Worm (Caenorhabditis elegans) whole organism, L3 larva: Measurements from ENCODE around the gene srh-28.

Experiments
- R02D3.7 ChIP-seq: fragments of 150-350 bp; optimal IDR thresholded peaks from 2 replicates; lab custom pipeline; 2014; ENCODE audit warnings: missing biosample characterization, missing genetic modification characterization
- aly-2 ChIP-seq: fragments of 150-350 bp; optimal IDR thresholded peaks from 2 replicates; lab custom pipeline; 2014; ENCODE audit warnings: missing biosample characterization, missing genetic modification characterization
- ama-1 ChIP-seq: fragments of 150-350 bp; optimal IDR thresholded peaks from 2 replicates; lab custom pipeline; 2018
- ceh-28 ChIP-seq: fragments of 150-350 bp; optimal IDR thresholded peaks from 2 replicates; lab custom pipeline; 2014; ENCODE audit warnings: missing biosample characterization, missing genetic modification reagents, missing genetic modification characterization
- daf-12 ChIP-seq: fragments of 150-350 bp; optimal IDR thresholded peaks from 2 replicates; lab custom pipeline; 2014; ENCODE audit warnings: missing biosample characterization, missing genetic modification reagents, missing genetic modification characterization
- egl-5 ChIP-seq: fragments of 150-350 bp; optimal IDR thresholded peaks from 2 replicates; lab custom pipeline; 2017; ENCODE audit warnings: missing biosample characterization, missing genetic modification reagents, missing genetic modification characterization, inconsistent platforms
- elt-1 ChIP-seq: fragments of 150-350 bp; optimal IDR thresholded peaks from 2 replicates; lab custom pipeline; 2014; ENCODE audit warnings: missing biosample characterization, missing genetic modification characterization
- elt-3 ChIP-seq, 3 experiments: fragments of 150-350 bp in 1 of 3; sonication (generic microtip) in 2 of 3; optimal IDR thresholded peaks; 2 replicates in 2 of 3; 4 replicates in 1 of 3; lab custom pipeline; 2014 to 2017; ENCODE audit warnings: missing biosample characterization in 3 of 3, missing genetic modification characterization in 3 of 3
- fkh-2 ChIP-seq: fragments of 150-350 bp; optimal IDR thresholded peaks from 2 replicates; lab custom pipeline; 2014; ENCODE audit warnings: missing biosample characterization, missing genetic modification reagents, missing genetic modification characterization
- fos-1 ChIP-seq: fragments of 150-350 bp; optimal IDR thresholded peaks from 2 replicates; lab custom pipeline; 2014; ENCODE audit warnings: missing biosample characterization, missing genetic modification characterization
- hmg-11 ChIP-seq: sonication (generic microtip); optimal IDR thresholded peaks from 2 replicates; lab custom pipeline; 2016; ENCODE audit warnings: missing genetic modification characterization, missing compliant biosample characterization
- jun-1 ChIP-seq: fragments of 150-350 bp; optimal IDR thresholded peaks from 2 replicates; lab custom pipeline; 2014; ENCODE audit warnings: missing biosample characterization, missing genetic modification reagents, missing genetic modification characterization
- lin-15B ChIP-seq: fragments of 150-350 bp; optimal IDR thresholded peaks from 2 replicates; lab custom pipeline; 2014; ENCODE audit warnings: missing biosample characterization, missing genetic modification characterization
- lin-39 ChIP-seq: fragments of 150-350 bp; optimal IDR thresholded peaks from 2 replicates; lab custom pipeline; 2018; ENCODE audit warnings: missing biosample characterization, missing genetic modification reagents, missing genetic modification characterization
- nfya-1 ChIP-seq: sonication (generic microtip); optimal IDR thresholded peaks from 2 replicates; lab custom pipeline; 2017; ENCODE audit warnings: missing genetic modification characterization, mild to moderate bottlenecking, missing compliant biosample characterization, antibody characterized with exemption, moderate library complexity; ENCODE audit not compliant: insufficient read depth
- nhr-11 ChIP-seq: fragments of 150-350 bp; optimal IDR thresholded peaks from 2 replicates; lab custom pipeline; 2014; ENCODE audit warnings: missing biosample characterization, missing genetic modification characterization
- nhr-12 ChIP-seq: fragments of 150-350 bp; optimal IDR thresholded peaks from 2 replicates; lab custom pipeline; 2014; ENCODE audit warnings: missing biosample characterization, missing genetic modification characterization
- nhr-23 ChIP-seq: fragments of 150-350 bp; optimal IDR thresholded peaks from 2 replicates; lab custom pipeline; 2014; ENCODE audit warnings: missing biosample characterization, missing genetic modification reagents, missing genetic modification characterization
- nhr-237 ChIP-seq: fragments of 150-350 bp; optimal IDR thresholded peaks from 2 replicates; lab custom pipeline; 2014; ENCODE audit warnings: missing biosample characterization, missing genetic modification characterization
- nhr-43 ChIP-seq: sonication (generic microtip); optimal IDR thresholded peaks from 2 replicates; lab custom pipeline; 2016; ENCODE audit warnings: mild to moderate bottlenecking, missing genetic modification characterization, missing compliant biosample characterization; ENCODE audit not compliant: poor library complexity, severe bottlenecking
- nhr-67 ChIP-seq: fragments of 150-350 bp; optimal IDR thresholded peaks from 2 replicates; lab custom pipeline; 2014; ENCODE audit warnings: missing biosample characterization, missing genetic modification characterization
- nhr-77 ChIP-seq: fragments of 150-350 bp; optimal IDR thresholded peaks from 2 replicates; lab custom pipeline; 2014; ENCODE audit warnings: missing biosample characterization, missing genetic modification characterization
- sea-2 ChIP-seq: fragments of 150-350 bp; sonication (generic microtip); optimal IDR thresholded peaks from 4 replicates; lab custom pipeline; 2014; ENCODE audit warnings: missing biosample characterization, missing genetic modification reagents, missing genetic modification characterization
- snpc-4 ChIP-seq: fragments of 150-350 bp; optimal IDR thresholded peaks from 2 replicates; lab custom pipeline; 2014; ENCODE audit warnings: missing biosample characterization, missing genetic modification characterization
- tbx-2 ChIP-seq: sonication (generic microtip); optimal IDR thresholded peaks from 2 replicates; lab custom pipeline; 2016; ENCODE audit warnings: mild to moderate bottlenecking, missing genetic modification characterization, missing compliant biosample characterization
- unc-39 ChIP-seq: sonication (generic microtip); optimal IDR thresholded peaks from 4 replicates; lab custom pipeline; 2017; ENCODE audit warnings: missing biosample characterization, missing genetic modification characterization

srh-28 gene

ce11 chrV:6727222-6727621 is 48.4 kb downstream of the srh-28 start, which contains the start of gene ZC487.1:
Gene ZC487.1 (plus strand): TSS chrV:6727522.
- TF ChIP-seq jun-1 (no peak), unc-39 (tag; lab: Kevin White, UChicago) (no peak), tbx-2 (no peak), hmg-11 (tag; lab: Kevin White, UChicago) (no peak), lin-15B (tag; lab: Kevin White, UChicago) (no peak), nhr-11 (no peak), daf-12 (tag; lab: Kevin White, UChicago) (no peak), elt-1 (tag; lab: Kevin White, UChicago) (no peak), nhr-67 (tag; lab: Kevin White, UChicago) (no peak), nhr-12 (tag; lab: Kevin White, UChicago) (no peak), nhr-43 (tag; lab: Kevin White, UChicago) (no peak), ceh-28 (no peak)

ce11 chrV:6726279-6726678 is 49.3 kb downstream of the srh-28 start:
- TF ChIP-seq fkh-2 (tag; lab: Kevin White, UChicago) (no peak), aly-2 (tag; lab: Kevin White, UChicago) (no peak), daf-12 (tag; lab: Kevin White, UChicago) (no peak), egl-5 (tag; lab: Kevin White, UChicago) (no peak), hmg-11 (tag; lab: Kevin White, UChicago) (no peak), lin-39 (no peak), nhr-11 (no peak), sea-2 (GFP tag; lab: Kevin White, UChicago) (no peak), fos-1 (tag; lab: Kevin White, UChicago) (no peak), nfya-1 (tag; lab: Kevin White, UChicago) (no peak), elt-3 (tag; optimal IDR thresholded peaks at IDR 0.05; lab: Kevin White, UChicago) (no peak), nhr-237 (tag; lab: Kevin White, UChicago) (no peak), elt-1 (tag; lab: Kevin White, UChicago) (no peak), R02D3.7 (tag; lab: Kevin White, UChicago) (no peak), ceh-28 (no peak), nhr-23 (tag; lab: Kevin White, UChicago) (no peak), ama-1 (lab: Kevin White, UChicago) (no peak), nhr-77 (tag; lab: Kevin White, UChicago) (no peak), snpc-4 (tag; lab: Kevin White, UChicago) (no peak)
